Worm (Caenorhabditis elegans) whole organism, L3 larva: Measurements from ENCODE around the gene D2024.5.

Experiments used
- ama-1 ChIP-seq: fragments of 150-350 bp; optimal IDR thresholded peaks from 2 replicates; lab custom pipeline; 2018
- ceh-16 ChIP-seq: sonication (generic microtip); optimal IDR thresholded peaks from 2 replicates; lab custom pipeline; 2017; ENCODE audit warnings: missing biosample characterization, missing genetic modification characterization
- ceh-28 ChIP-seq: fragments of 150-350 bp; optimal IDR thresholded peaks from 2 replicates; lab custom pipeline; 2014; ENCODE audit warnings: missing biosample characterization, missing genetic modification reagents, missing genetic modification characterization
- ceh-82 ChIP-seq: fragments of 150-350 bp; optimal IDR thresholded peaks from 2 replicates; lab custom pipeline; 2014; ENCODE audit warnings: missing biosample characterization, missing genetic modification characterization
- ceh-9 ChIP-seq: sonication (generic microtip); optimal IDR thresholded peaks from 2 replicates; lab custom pipeline; 2018; ENCODE audit warnings: missing biosample characterization, missing genetic modification characterization
- egl-27 ChIP-seq: sonication (generic microtip); optimal IDR thresholded peaks from 4 replicates; lab custom pipeline; 2017; ENCODE audit warnings: missing biosample characterization, missing genetic modification reagents, missing genetic modification characterization
- egl-5 ChIP-seq: fragments of 150-350 bp; optimal IDR thresholded peaks from 2 replicates; lab custom pipeline; 2017; ENCODE audit warnings: missing biosample characterization, missing genetic modification reagents, missing genetic modification characterization, inconsistent platforms
- elt-2 ChIP-seq: sonication (generic microtip); optimal IDR thresholded peaks from 2 replicates; lab custom pipeline; 2016; ENCODE audit warnings: missing genetic modification reagents, mild to moderate bottlenecking, missing genetic modification characterization, missing compliant biosample characterization
- eor-1 ChIP-seq, 2 experiments: fragments of 150-350 bp; optimal IDR thresholded peaks; 2 replicates each; lab custom pipeline; 2014 to 2018; ENCODE audit warnings: missing biosample characterization in 2 of 2, missing genetic modification characterization in 2 of 2
- hmg-11 ChIP-seq: sonication (generic microtip); optimal IDR thresholded peaks from 2 replicates; lab custom pipeline; 2016; ENCODE audit warnings: missing genetic modification characterization, missing compliant biosample characterization
- jun-1 ChIP-seq: fragments of 150-350 bp; optimal IDR thresholded peaks from 2 replicates; lab custom pipeline; 2014; ENCODE audit warnings: missing biosample characterization, missing genetic modification reagents, missing genetic modification characterization
- lin-39 ChIP-seq: fragments of 150-350 bp; optimal IDR thresholded peaks from 2 replicates; lab custom pipeline; 2018; ENCODE audit warnings: missing biosample characterization, missing genetic modification reagents, missing genetic modification characterization
- lsy-12 ChIP-seq: sonication (generic microtip); optimal IDR thresholded peaks from 2 replicates; lab custom pipeline; 2016; ENCODE audit warnings: mild to moderate bottlenecking, missing genetic modification characterization, missing compliant biosample characterization
- mdl-1 ChIP-seq: fragments of 150-350 bp; optimal IDR thresholded peaks from 2 replicates; lab custom pipeline; 2014; ENCODE audit warnings: missing biosample characterization, missing genetic modification characterization
- nfya-1 ChIP-seq: sonication (generic microtip); optimal IDR thresholded peaks from 2 replicates; lab custom pipeline; 2017; ENCODE audit warnings: missing genetic modification characterization, mild to moderate bottlenecking, missing compliant biosample characterization, antibody characterized with exemption, moderate library complexity; ENCODE audit not compliant: insufficient read depth
- nhr-12 ChIP-seq: fragments of 150-350 bp; optimal IDR thresholded peaks from 2 replicates; lab custom pipeline; 2014; ENCODE audit warnings: missing biosample characterization, missing genetic modification characterization
- nhr-23 ChIP-seq: fragments of 150-350 bp; optimal IDR thresholded peaks from 2 replicates; lab custom pipeline; 2014; ENCODE audit warnings: missing biosample characterization, missing genetic modification reagents, missing genetic modification characterization
- nhr-25 ChIP-seq: sonication (generic microtip); optimal IDR thresholded peaks from 2 replicates; lab custom pipeline; 2017; ENCODE audit warnings: missing biosample characterization, missing genetic modification characterization
- nhr-28 ChIP-seq: fragments of 150-350 bp; optimal IDR thresholded peaks from 2 replicates; lab custom pipeline; 2014; ENCODE audit warnings: missing biosample characterization, missing genetic modification characterization
- nhr-43 ChIP-seq: sonication (generic microtip); optimal IDR thresholded peaks from 2 replicates; lab custom pipeline; 2016; ENCODE audit warnings: mild to moderate bottlenecking, missing genetic modification characterization, missing compliant biosample characterization; ENCODE audit not compliant: poor library complexity, severe bottlenecking
- nhr-67 ChIP-seq: fragments of 150-350 bp; optimal IDR thresholded peaks from 2 replicates; lab custom pipeline; 2014; ENCODE audit warnings: missing biosample characterization, missing genetic modification characterization
- nhr-76 ChIP-seq: fragments of 150-350 bp; sonication (generic microtip); optimal IDR thresholded peaks from 5 replicates; lab custom pipeline; 2014; ENCODE audit warnings: missing biosample characterization, missing genetic modification characterization
- nhr-77 ChIP-seq: fragments of 150-350 bp; optimal IDR thresholded peaks from 2 replicates; lab custom pipeline; 2014; ENCODE audit warnings: missing biosample characterization, missing genetic modification characterization
- pha-4 ChIP-seq: fragments of 150-350 bp; optimal IDR thresholded peaks from 2 replicates; lab custom pipeline; 2014; ENCODE audit warnings: missing biosample characterization, missing genetic modification reagents, missing genetic modification characterization
- pqm-1 ChIP-seq: fragments of 150-350 bp; optimal IDR thresholded peaks from 2 replicates; lab custom pipeline; 2017; ENCODE audit warnings: missing biosample characterization, missing genetic modification characterization, inconsistent platforms
- sea-2 ChIP-seq: fragments of 150-350 bp; sonication (generic microtip); optimal IDR thresholded peaks from 4 replicates; lab custom pipeline; 2014; ENCODE audit warnings: missing biosample characterization, missing genetic modification reagents, missing genetic modification characterization
- skn-1 ChIP-seq: fragments of 150-350 bp; optimal IDR thresholded peaks from 2 replicates; lab custom pipeline; 2014; ENCODE audit warnings: missing biosample characterization, missing genetic modification characterization
- tbx-2 ChIP-seq: sonication (generic microtip); optimal IDR thresholded peaks from 2 replicates; lab custom pipeline; 2016; ENCODE audit warnings: mild to moderate bottlenecking, missing genetic modification characterization, missing compliant biosample characterization
- unc-62 ChIP-seq: fragments of 150-350 bp; sonication (generic microtip); optimal IDR thresholded peaks from 4 replicates; lab custom pipeline; 2014; ENCODE audit warnings: missing biosample characterization, missing genetic modification reagents, missing genetic modification characterization
- zag-1 ChIP-seq: fragments of 150-350 bp; optimal IDR thresholded peaks from 2 replicates; lab custom pipeline; 2014; ENCODE audit warnings: missing biosample characterization, missing genetic modification characterization
- ztf-11 ChIP-seq: fragments of 150-350 bp; optimal IDR thresholded peaks from 2 replicates; lab custom pipeline; 2014; ENCODE audit warnings: missing biosample characterization, missing genetic modification characterization
- ztf-4 ChIP-seq: fragments of 150-350 bp; optimal IDR thresholded peaks from 2 replicates; lab custom pipeline; 2014; ENCODE audit warnings: missing biosample characterization, missing genetic modification characterization

The D2024.5 gene

DNA sequence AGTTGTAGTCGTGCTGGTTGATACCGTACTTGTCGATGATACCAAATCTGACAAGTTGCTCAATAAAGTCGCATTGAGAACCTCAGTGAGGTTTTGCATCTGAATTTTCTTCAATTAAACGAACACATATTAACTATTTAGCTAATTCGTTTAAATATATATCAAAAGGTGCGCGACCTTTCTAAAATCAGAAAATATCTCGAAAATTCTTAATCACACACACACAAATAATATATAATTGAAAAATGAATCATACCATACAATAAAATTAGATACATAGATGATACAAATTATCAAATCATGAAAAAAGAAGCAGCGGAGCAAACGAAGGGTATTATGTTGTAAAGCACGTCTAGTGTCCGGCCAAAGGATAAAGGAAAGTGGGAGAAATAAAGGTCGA is at the start of gene D2024.5:
Gene D2024.5, minus strand, starts transcription at position 101 of the 400 bp plus-strand sequence.
- TF ChIP-seq lin-39 (tag; lab: Kevin White, UChicago) (no peak), egl-5 (tag; lab: Kevin White, UChicago) (no peak)

ce11 chrIV:7276661-7277060 is 48.6 kb upstream of the D2024.5 start, which contains the start of gene C06E4.2:
C06E4.2 (plus strand) TSS chrIV:7276961.
- TF ChIP-seq ceh-28 (no peak), nfya-1 (no peak), sea-2 (GFP tag; lab: Kevin White, UChicago) (no peak), nhr-43 (tag; lab: Kevin White, UChicago) (no peak), elt-2 (tag; lab: Kevin White, UChicago) (no peak), ceh-9 (tag; lab: Kevin White, UChicago) (no peak), ceh-82 (tag; lab: Kevin White, UChicago) (no peak), ztf-4 (tag; lab: Kevin White, UChicago) (no peak), mdl-1 (tag; lab: Kevin White, UChicago) (no peak), zag-1 (no peak), ztf-11 (tag; lab: Kevin White, UChicago) (no peak), ceh-16 (tag; lab: Kevin White, UChicago) (no peak), ama-1 (lab: Kevin White, UChicago) (no peak), eor-1 (tag; optimal IDR thresholded peaks at IDR 0.05; lab: Kevin White, UChicago) (no peak), nhr-28 (no peak), nhr-77 (tag; lab: Kevin White, UChicago) (no peak), unc-62 (GFP tag; lab: Kevin White, UChicago) (no peak), skn-1 (tag; lab: Kevin White, UChicago) (no peak)

ce11 chrIV:7274969-7275548 is 47.0 kb upstream of the D2024.5 start:
- TF ChIP-seq lsy-12 (tag; lab: Kevin White, UChicago) (no peak), ceh-9 (tag; lab: Kevin White, UChicago) (no peak), jun-1 (tag; lab: Kevin White, UChicago) (no peak), eor-1 (tag; optimal IDR thresholded peaks at IDR 0.05; lab: Kevin White, UChicago) (no peak), nhr-12 (tag; lab: Kevin White, UChicago) (no peak), elt-2 (tag; lab: Kevin White, UChicago) (peak; percentile 25), pha-4 (tag; lab: Kevin White, UChicago) (peak; percentile 21)

DNA sequence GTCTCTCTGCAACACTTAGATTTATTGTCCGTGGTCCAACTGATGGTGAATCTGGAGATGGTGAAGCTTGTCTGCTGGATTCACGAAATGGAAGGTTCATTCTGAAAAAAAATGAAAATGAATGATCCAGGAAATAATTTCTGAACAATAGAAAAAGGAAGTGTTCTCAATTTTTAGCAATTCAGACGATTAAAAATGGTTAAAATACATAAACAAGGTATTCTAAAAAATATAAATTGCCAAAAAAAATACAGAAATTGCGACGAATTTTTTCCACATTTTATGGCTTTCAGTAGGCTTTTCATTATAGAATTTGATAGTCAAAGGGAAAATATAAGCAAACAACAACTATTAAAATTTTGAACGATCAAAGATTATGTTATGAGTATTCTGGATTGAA is 35.0 kb upstream of the D2024.5 start, which contains the start of gene glb-2:
Gene glb-2, minus strand, starts transcription at position 101 of the 400 bp plus-strand sequence.
- TF ChIP-seq ceh-28, result no peak
- no peak for TF ChIP-seq lsy-12 (tag; lab: Kevin White, UChicago)
- no peak for TF ChIP-seq nhr-12 (tag; lab: Kevin White, UChicago)
- TF ChIP-seq sea-2 (GFP tag; lab: Kevin White, UChicago), result no peak
- TF ChIP-seq tbx-2 (tag; lab: Kevin White, UChicago), result no peak
- no peak for TF ChIP-seq nhr-76
- TF ChIP-seq nhr-23 (tag; lab: Kevin White, UChicago), result no peak
- no peak for TF ChIP-seq nhr-67 (tag; lab: Kevin White, UChicago)
- TF ChIP-seq egl-27 (tag; lab: Kevin White, UChicago), result no peak
- no peak for TF ChIP-seq ama-1 (lab: Kevin White, UChicago)
- TF ChIP-seq nhr-25 (tag; lab: Kevin White, UChicago), result no peak
- TF ChIP-seq unc-62 (GFP tag; lab: Kevin White, UChicago), result no peak
- TF ChIP-seq ceh-9 (tag; lab: Kevin White, UChicago), result no peak
- no peak for TF ChIP-seq nhr-77 (tag; lab: Kevin White, UChicago)
- no peak for TF ChIP-seq nhr-28
- no peak for TF ChIP-seq elt-2 (tag; lab: Kevin White, UChicago)
- TF ChIP-seq, all 47 proteins: peak for 0

- TF ChIP-seq pqm-1 (tag; lab: Kevin White, UChicago) (peak; percentile 48), hmg-11 (tag; lab: Kevin White, UChicago) (no peak), unc-62 (GFP tag; lab: Kevin White, UChicago) (no peak), nhr-77 (tag; lab: Kevin White, UChicago) (no peak), elt-2 (tag; lab: Kevin White, UChicago) (peak; percentile 30), nfya-1 (no peak), ztf-11 (tag; lab: Kevin White, UChicago) (no peak), nhr-25 (tag; lab: Kevin White, UChicago) (no peak), nhr-28 (no peak), ceh-82 (tag; lab: Kevin White, UChicago) (no peak)
These were observed 32.5 kb upstream of the D2024.5 start, which contains the start of gene C06E4.3 for ce11 chrIV:7260587-7260986. C06E4.3 (plus strand) TSS chrIV:7260875.
